Worm (Caenorhabditis elegans) whole organism, early embryonic: ENCODE data around the gene R148.3.

Source experiments
- B0310.2 ChIP-seq: sonication (generic microtip); optimal IDR thresholded peaks from 2 replicates; lab custom pipeline; 2016; ENCODE audit warnings: mild to moderate bottlenecking, missing genetic modification characterization, missing compliant biosample characterization
- F13C5.2 ChIP-seq: sonication (generic microtip); optimal IDR thresholded peaks from 2 replicates; lab custom pipeline; 2017; ENCODE audit warnings: mild to moderate bottlenecking, missing genetic modification characterization, inconsistent platforms, missing compliant biosample characterization
- aly-1 ChIP-seq: sonication (generic microtip); optimal IDR thresholded peaks from 2 replicates; lab custom pipeline; 2016; ENCODE audit warnings: missing genetic modification characterization, missing compliant biosample characterization
- ama-1 ChIP-seq: fragments of 150-350 bp; optimal IDR thresholded peaks from 2 replicates; lab custom pipeline; 2014
- ceh-13 ChIP-seq: fragments of 200-800 bp; sonication (Bioruptor generic); optimal IDR thresholded peaks from 2 replicates; lab custom pipeline; 2018; ENCODE audit warnings: mild to moderate bottlenecking, missing genetic modification characterization, missing compliant biosample characterization
- ceh-36 ChIP-seq: sonication (generic microtip); optimal IDR thresholded peaks from 2 replicates; lab custom pipeline; 2016; ENCODE audit warnings: missing genetic modification characterization, inconsistent platforms, missing compliant biosample characterization
- ets-7 ChIP-seq: sonication (generic microtip); optimal IDR thresholded peaks from 2 replicates; lab custom pipeline; 2016; ENCODE audit warnings: missing genotype, missing genetic modification characterization, missing compliant biosample characterization
- flt-1 ChIP-seq: fragments of 200-800 bp; sonication (Bioruptor generic); IDR thresholded peaks from 2 replicates; pipeline ENCODE4 v1.3.6; 2022; ENCODE audit warnings: missing genetic modification characterization, missing compliant biosample characterization
- hmbx-1 ChIP-seq: sonication (generic microtip); optimal IDR thresholded peaks from 2 replicates; lab custom pipeline; 2016; ENCODE audit warnings: mild to moderate bottlenecking, missing genetic modification characterization, missing compliant biosample characterization
- hmg-4 ChIP-seq: fragments of 200-800 bp; sonication (Bioruptor generic); optimal IDR thresholded peaks from 2 replicates; lab custom pipeline; 2018; ENCODE audit warnings: mild to moderate bottlenecking, missing genetic modification characterization, missing compliant biosample characterization
- hnd-1 ChIP-seq: sonication (generic microtip); optimal IDR thresholded peaks from 2 replicates; lab custom pipeline; 2016; ENCODE audit warnings: missing genetic modification characterization, missing compliant biosample characterization
- pes-1 ChIP-seq: fragments of 200-800 bp; sonication (Bioruptor generic); IDR thresholded peaks from 2 replicates; pipeline ENCODE4 v1.3.6; 2022; ENCODE audit warnings: missing genetic modification reagents, missing genetic modification characterization, missing compliant biosample characterization
- scrt-1 ChIP-seq: fragments of 200-800 bp; sonication (Bioruptor generic); IDR thresholded peaks from 2 replicates; pipeline ENCODE4 v1.3.6; 2022; ENCODE audit warnings: missing genetic modification characterization, missing compliant biosample characterization
- sea-1 ChIP-seq: fragments of 200-800 bp; sonication (Bioruptor generic); conservative IDR thresholded peaks from 2 replicates; pipeline ENCODE4 v1.3.6; 2022; ENCODE audit warnings: missing genetic modification characterization, missing compliant biosample characterization
- tbx-11 ChIP-seq: fragments of 200-800 bp; sonication (Bioruptor generic); IDR thresholded peaks from 2 replicates; pipeline ENCODE4 v1.3.6; 2022; ENCODE audit warnings: missing genetic modification characterization, missing compliant biosample characterization
- tbx-37 ChIP-seq: fragments of 200-800 bp; sonication (Bioruptor generic); conservative IDR thresholded peaks from 2 replicates; pipeline ENCODE4 v1.3.6; 2022; ENCODE audit warnings: missing genetic modification reagents, missing genetic modification characterization, missing compliant biosample characterization
- tra-4 ChIP-seq: sonication (generic microtip); optimal IDR thresholded peaks from 2 replicates; lab custom pipeline; 2017; ENCODE audit warnings: missing genetic modification characterization, missing compliant biosample characterization

R148.3 gene

DNA sequence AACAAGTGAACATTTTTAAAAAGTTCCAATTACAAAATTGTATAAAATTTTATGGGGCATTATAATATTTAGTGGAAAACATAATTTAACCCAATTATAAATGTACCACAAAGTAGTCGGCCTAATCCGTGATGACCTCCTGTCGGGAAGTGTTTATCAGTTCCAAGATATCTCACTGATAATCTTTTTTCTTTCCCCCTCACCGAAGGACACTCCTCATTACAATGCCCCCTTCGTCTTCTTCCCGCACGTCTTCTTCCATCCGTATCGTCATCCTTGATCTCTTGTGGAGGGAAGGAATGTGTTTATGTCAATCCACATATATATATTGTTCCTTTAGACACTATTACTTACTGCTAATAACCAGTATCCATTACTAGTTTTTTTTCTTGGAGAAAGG, 9.8 kb upstream of the R148.3 start, which contains the start of gene R148.5:
TSS of gene R148.5 (plus strand) at position 331 of the 400 bp plus-strand sequence.
- TF ChIP-seq tra-4 (tag; lab: Kevin White, UChicago) (no peak), flt-1 (GFP tag; lab: Robert Waterston, UW) (no peak), sea-1 (GFP tag; lab: Robert Waterston, UW) (no peak), pes-1 (GFP tag; lab: Robert Waterston, UW) (no peak), hnd-1 (no peak), tbx-37 (GFP tag; lab: Robert Waterston, UW) (no peak), ceh-36 (tag; lab: Kevin White, UChicago) (no peak), F13C5.2 (tag; lab: Kevin White, UChicago) (no peak), hmg-4 (no peak), ama-1 (lab: Kevin White, UChicago) (no peak), ets-7 (tag; lab: Kevin White, UChicago) (no peak), scrt-1 (no peak), aly-1 (no peak), B0310.2 (tag; lab: Kevin White, UChicago) (no peak), hmbx-1 (tag; lab: Kevin White, UChicago) (no peak), ceh-13 (GFP tag; lab: Kevin White, UChicago) (no peak), tbx-11 (no peak)

DNA sequence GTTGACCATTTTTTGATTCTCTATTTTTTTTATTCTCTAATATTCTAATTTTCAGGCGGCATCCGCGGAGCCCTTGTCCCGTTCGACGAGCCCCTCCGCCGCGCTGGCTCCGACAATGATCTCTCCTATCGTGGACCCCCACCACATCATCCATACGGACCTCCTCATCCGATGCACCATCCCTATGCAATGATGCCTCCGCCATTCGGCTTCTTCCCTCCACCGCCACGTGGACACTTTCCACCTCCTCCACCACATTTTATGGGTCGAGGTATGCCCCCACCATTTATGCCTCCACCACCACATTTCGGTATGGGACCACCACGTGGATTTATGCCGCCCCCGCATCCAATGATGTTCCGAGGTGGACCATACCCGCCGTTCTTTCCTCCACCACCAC, 5.9 kb upstream of the R148.3 start:
- TF ChIP-seq hmg-4 (no peak), ceh-13 (GFP tag; lab: Kevin White, UChicago) (no peak), aly-1 (no peak), tra-4 (tag; lab: Kevin White, UChicago) (no peak), F13C5.2 (tag; lab: Kevin White, UChicago) (no peak), B0310.2 (tag; lab: Kevin White, UChicago) (no peak), scrt-1 (no peak), ets-7 (tag; lab: Kevin White, UChicago) (no peak)

DNA sequence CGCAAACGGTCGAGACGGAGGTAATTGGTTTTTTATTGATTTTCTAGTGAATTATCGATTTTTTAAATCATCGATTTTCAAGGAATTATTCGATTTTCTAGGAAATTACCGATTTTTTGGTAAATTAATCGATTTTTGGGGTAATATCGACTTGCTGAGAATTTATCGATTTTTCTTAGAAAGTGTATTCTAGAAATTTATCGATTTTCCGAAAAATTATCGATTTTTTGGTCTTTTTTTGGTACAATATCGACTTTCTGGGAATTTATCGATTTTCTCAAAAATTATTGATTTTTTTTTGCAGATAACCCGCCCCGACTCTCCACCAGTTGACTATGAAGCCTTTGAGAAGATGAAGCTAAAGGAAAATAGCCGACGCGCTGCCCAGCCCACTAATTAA, 4.6 kb upstream of the R148.3 start:
- TF ChIP-seq B0310.2 (tag; lab: Kevin White, UChicago) (no peak), hnd-1 (no peak), ceh-13 (GFP tag; lab: Kevin White, UChicago) (no peak), ets-7 (tag; lab: Kevin White, UChicago) (no peak), hmg-4 (no peak), tra-4 (tag; lab: Kevin White, UChicago) (no peak), pes-1 (GFP tag; lab: Robert Waterston, UW) (no peak), ama-1 (lab: Kevin White, UChicago) (no peak), ceh-36 (tag; lab: Kevin White, UChicago) (no peak), hmbx-1 (tag; lab: Kevin White, UChicago) (no peak), scrt-1 (no peak), F13C5.2 (tag; lab: Kevin White, UChicago) (no peak), flt-1 (GFP tag; lab: Robert Waterston, UW) (no peak), aly-1 (no peak)

DNA sequence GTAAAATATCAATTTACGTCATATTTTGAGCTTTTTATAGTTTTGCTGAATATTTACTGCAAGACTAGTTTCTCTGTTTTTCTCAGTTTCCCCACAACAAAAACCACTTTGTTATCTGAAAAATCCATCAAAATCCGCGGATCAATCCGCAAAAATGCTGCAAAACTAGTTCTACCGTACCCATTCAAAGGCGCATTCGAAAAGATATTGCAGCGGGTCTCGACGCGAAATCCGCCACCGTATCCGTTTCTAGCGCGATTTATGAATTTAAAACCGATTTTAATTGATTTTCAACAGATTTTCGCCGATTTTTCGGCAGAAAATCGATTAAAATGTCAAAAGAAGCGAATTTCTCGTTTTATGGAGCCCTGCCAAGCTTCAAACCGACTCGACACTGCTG, 3.7 kb upstream of the R148.3 start, which contains the start of gene R148.4:
TSS of gene R148.4 (plus strand) at position 211 of the 400 bp plus-strand sequence.
- peak; percentile 35 for TF ChIP-seq B0310.2 (tag; lab: Kevin White, UChicago)
- no peak for TF ChIP-seq tra-4 (tag; lab: Kevin White, UChicago)

DNA sequence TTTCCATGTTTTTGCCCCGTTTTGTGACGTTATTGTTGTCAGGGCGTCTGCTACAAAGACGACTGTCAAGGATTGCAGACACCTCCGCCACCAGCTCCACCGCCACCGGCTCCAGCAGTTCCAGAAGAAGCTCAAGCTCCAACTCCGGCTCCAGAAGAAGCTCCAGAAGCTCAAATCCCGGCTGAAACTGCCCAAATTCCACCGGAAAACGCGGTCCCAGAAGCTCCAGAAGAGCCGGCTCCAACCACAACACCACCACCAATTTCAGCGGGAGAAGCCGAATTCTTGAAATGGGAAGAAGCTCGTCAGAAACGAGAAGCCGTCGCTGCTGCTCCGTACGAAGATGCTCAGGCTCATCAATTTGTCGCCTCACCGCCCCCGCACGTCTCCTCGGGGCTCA, 1.6 kb downstream of the R148.3 start:
- no peak for TF ChIP-seq aly-1
- no peak for TF ChIP-seq sea-1 (GFP tag; lab: Robert Waterston, UW)
- TF ChIP-seq hmg-4: no peak
- TF ChIP-seq ceh-36 (tag; lab: Kevin White, UChicago): no peak
- no peak for TF ChIP-seq ceh-13 (GFP tag; lab: Kevin White, UChicago)
- no peak for TF ChIP-seq tbx-11
- TF ChIP-seq ama-1 (lab: Kevin White, UChicago): no peak
- TF ChIP-seq F13C5.2 (tag; lab: Kevin White, UChicago): no peak
- TF ChIP-seq hmbx-1 (tag; lab: Kevin White, UChicago): no peak
- TF ChIP-seq flt-1 (GFP tag; lab: Robert Waterston, UW): no peak
- TF ChIP-seq ets-7 (tag; lab: Kevin White, UChicago): no peak
- TF ChIP-seq pes-1 (GFP tag; lab: Robert Waterston, UW): no peak
- no peak for TF ChIP-seq B0310.2 (tag; lab: Kevin White, UChicago)
- no peak for TF ChIP-seq tbx-37 (GFP tag; lab: Robert Waterston, UW)
- no peak for TF ChIP-seq tra-4 (tag; lab: Kevin White, UChicago)
- no peak for TF ChIP-seq hnd-1
- no peak for TF ChIP-seq scrt-1

DNA sequence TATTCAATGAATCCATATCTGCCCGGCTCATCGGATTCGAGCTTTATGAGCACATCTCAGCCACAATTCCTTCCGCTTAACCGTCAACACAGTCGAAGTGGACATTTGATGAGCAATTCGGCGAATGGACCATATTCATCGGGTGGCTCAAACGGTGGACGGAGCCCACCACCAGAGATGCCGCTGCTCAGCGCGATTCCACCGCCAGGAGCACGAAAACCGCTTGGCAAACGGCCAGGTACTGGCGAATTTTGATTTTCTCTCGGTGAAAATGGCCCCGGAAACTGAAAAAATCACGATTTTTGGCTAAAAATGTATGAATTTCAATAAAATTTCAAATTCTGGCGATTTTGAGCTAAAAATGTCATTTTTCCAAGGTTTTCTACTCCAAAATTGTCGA, 4.7 kb downstream of the R148.3 start:
- TF ChIP-seq tbx-37 (GFP tag; lab: Robert Waterston, UW): no peak
- TF ChIP-seq aly-1: no peak
- TF ChIP-seq ceh-36 (tag; lab: Kevin White, UChicago): no peak
- TF ChIP-seq ama-1 (lab: Kevin White, UChicago): no peak
- no peak for TF ChIP-seq hmg-4
- TF ChIP-seq ceh-13 (GFP tag; lab: Kevin White, UChicago): no peak
- no peak for TF ChIP-seq pes-1 (GFP tag; lab: Robert Waterston, UW)
- TF ChIP-seq tbx-11: no peak
- TF ChIP-seq tra-4 (tag; lab: Kevin White, UChicago): no peak
- no peak for TF ChIP-seq scrt-1
- TF ChIP-seq F13C5.2 (tag; lab: Kevin White, UChicago): no peak
- no peak for TF ChIP-seq flt-1 (GFP tag; lab: Robert Waterston, UW)
- no peak for TF ChIP-seq ets-7 (tag; lab: Kevin White, UChicago)
- no peak for TF ChIP-seq hmbx-1 (tag; lab: Kevin White, UChicago)
- TF ChIP-seq hnd-1: no peak
- no peak for TF ChIP-seq B0310.2 (tag; lab: Kevin White, UChicago)
- TF ChIP-seq sea-1 (GFP tag; lab: Robert Waterston, UW): no peak

DNA sequence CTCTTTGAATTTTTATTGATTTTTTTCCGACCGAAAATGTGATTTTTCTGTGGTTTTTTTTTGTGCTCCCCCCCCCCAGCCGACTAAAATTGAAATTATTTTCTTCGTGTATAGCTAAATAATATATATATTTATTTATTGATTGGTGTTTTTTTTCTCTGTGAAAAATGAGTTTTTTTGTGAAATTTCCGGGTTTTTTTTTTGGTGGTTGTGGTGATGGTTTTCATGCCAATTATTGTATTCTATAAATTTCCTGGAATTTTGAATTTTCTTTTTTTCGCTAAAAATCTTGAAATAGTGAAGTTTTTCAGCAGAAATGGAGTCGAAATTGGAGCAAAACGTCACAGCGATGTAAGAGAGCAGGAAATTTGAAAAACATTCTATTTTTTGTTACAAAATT, 8.2 kb downstream of the R148.3 start, which contains the start of gene lmtr-5:
TSS of gene lmtr-5 (plus strand) at position 301 of the 400 bp plus-strand sequence.
- TF ChIP-seq ceh-13 (GFP tag; lab: Kevin White, UChicago) (no peak), ets-7 (tag; lab: Kevin White, UChicago) (no peak), F13C5.2 (tag; lab: Kevin White, UChicago) (no peak), hmbx-1 (tag; lab: Kevin White, UChicago) (no peak), tbx-37 (GFP tag; lab: Robert Waterston, UW) (no peak), hmg-4 (no peak), tbx-11 (no peak), ceh-36 (tag; lab: Kevin White, UChicago) (no peak), pes-1 (GFP tag; lab: Robert Waterston, UW) (no peak), tra-4 (tag; lab: Kevin White, UChicago) (no peak), flt-1 (GFP tag; lab: Robert Waterston, UW) (no peak)
